Worm (Caenorhabditis elegans): ENCODE results near the gene pqn-74.

pqn-74 gene

ce11 chrIV:13356005-13356404, 24.8 kb upstream of the pqn-74 start:
- no peak for TF ChIP-seq snpc-4 (tag; optimal IDR thresholded peaks at IDR 0.05)
- TF ChIP-seq nhr-11 (tag; optimal IDR thresholded peaks at IDR 0.05) = no peak
- TF ChIP-seq R02D3.7 (tag; optimal IDR thresholded peaks at IDR 0.05) = no peak
- TF ChIP-seq sem-4 (tag; optimal IDR thresholded peaks at IDR 0.05) = no peak
- no peak for TF ChIP-seq nhr-77 (tag; optimal IDR thresholded peaks at IDR 0.05)
- TF ChIP-seq skn-1 (tag; optimal IDR thresholded peaks at IDR 0.05) = no peak
- TF ChIP-seq lin-13 (GFP tag; optimal IDR thresholded peaks at IDR 0.05) = no peak
- TF ChIP-seq lsy-2 (tag; optimal IDR thresholded peaks at IDR 0.05) = no peak
- TF ChIP-seq nhr-10 (tag; optimal IDR thresholded peaks at IDR 0.05) = no peak
- no peak for TF ChIP-seq ztf-1 (GFP tag; conservative IDR thresholded peaks at IDR 0.05)
- TF ChIP-seq lin-39 (tag; optimal IDR thresholded peaks at IDR 0.05) = no peak
- TF ChIP-seq zag-1 (tag; optimal IDR thresholded peaks at IDR 0.05) = no peak
- TF ChIP-seq egl-27 (tag; optimal IDR thresholded peaks at IDR 0.05) = no peak
- TF ChIP-seq mdl-1 (tag; optimal IDR thresholded peaks at IDR 0.05) = no peak
- no peak for TF ChIP-seq C34F6.9 (tag; optimal IDR thresholded peaks at IDR 0.05)
- no peak for TF ChIP-seq ZK546.5 (tag; optimal IDR thresholded peaks at IDR 0.05)
- no peak for TF ChIP-seq elt-3 (tag; optimal IDR thresholded peaks at IDR 0.05)

DNA sequence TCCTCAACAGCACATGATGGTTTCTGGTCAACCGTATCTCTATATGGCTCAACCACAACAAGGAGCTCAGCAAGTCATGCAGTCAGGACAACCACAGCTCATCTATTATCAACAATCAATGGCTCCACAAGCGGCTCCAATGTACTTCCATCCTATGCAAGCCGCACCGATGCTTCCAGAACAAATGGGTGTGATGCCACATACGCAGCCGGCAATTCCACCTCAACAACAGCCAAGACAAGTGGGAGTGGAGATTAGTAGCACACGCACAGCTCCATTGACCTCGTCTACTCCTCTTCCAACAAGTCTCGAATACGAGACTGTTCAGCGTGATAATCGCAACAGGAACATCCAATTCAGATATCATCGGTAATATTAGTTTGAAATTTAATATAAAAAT, 22.8 kb upstream of the pqn-74 start:
- TF ChIP-seq nhr-23 (tag; optimal IDR thresholded peaks at IDR 0.05) (no peak), elt-3 (tag; optimal IDR thresholded peaks at IDR 0.05) (no peak), unc-55 (GFP tag; optimal IDR thresholded peaks at IDR 0.05) (no peak), gmeb-1 (tag; optimal IDR thresholded peaks at IDR 0.05) (no peak), lin-11 (tag; optimal IDR thresholded peaks at IDR 0.05) (no peak), skn-1 (tag; optimal IDR thresholded peaks at IDR 0.05) (no peak), ceh-16 (tag; optimal IDR thresholded peaks at IDR 0.05) (no peak), lsy-2 (tag; optimal IDR thresholded peaks at IDR 0.05) (no peak), crh-2 (tag; optimal IDR thresholded peaks at IDR 0.05) (no peak), blmp-1 (tag; optimal IDR thresholded peaks at IDR 0.05; ENCODE audit: insufficient read depth) (no peak), nhr-129 (tag; optimal IDR thresholded peaks at IDR 0.05) (no peak), ztf-11 (tag; optimal IDR thresholded peaks at IDR 0.05) (no peak), mdl-1 (tag; optimal IDR thresholded peaks at IDR 0.05) (no peak)

ce11 chrIV:13353143-13353773, 22.1 kb upstream of the pqn-74 start, which contains the start of the genes rec-8 and mex-5:
TSS of gene rec-8 (minus strand) at chrIV:13353193.
TSS of gene mex-5 (plus strand) at chrIV:13353723.
- no peak for TF ChIP-seq nhr-11 (tag; optimal IDR thresholded peaks at IDR 0.05)
- TF ChIP-seq unc-55 (GFP tag; optimal IDR thresholded peaks at IDR 0.05) = no peak
- TF ChIP-seq nhr-25 (tag; optimal IDR thresholded peaks at IDR 0.05) = no peak
- no peak for TF ChIP-seq elt-1 (tag; optimal IDR thresholded peaks at IDR 0.05)
- TF ChIP-seq nhr-21 (tag; optimal IDR thresholded peaks at IDR 0.05) = no peak
- TF ChIP-seq nhr-237 (tag; optimal IDR thresholded peaks at IDR 0.05) = no peak
- TF ChIP-seq mbf-1 (tag; optimal IDR thresholded peaks at IDR 0.05) = no peak
- TF ChIP-seq ceh-82 (tag; optimal IDR thresholded peaks at IDR 0.05) = no peak
- TF ChIP-seq mdl-1 (tag; optimal IDR thresholded peaks at IDR 0.05) = no peak
- no peak for TF ChIP-seq nhr-23 (tag; optimal IDR thresholded peaks at IDR 0.05)
- no peak for TF ChIP-seq nhr-10 (tag; optimal IDR thresholded peaks at IDR 0.05)
- no peak for TF ChIP-seq fos-1 (tag; optimal IDR thresholded peaks at IDR 0.05)
- no peak for TF ChIP-seq R02D3.7 (tag; optimal IDR thresholded peaks at IDR 0.05)

- TF ChIP-seq nhr-23 (tag; optimal IDR thresholded peaks at IDR 0.05) = no peak
- no peak for TF ChIP-seq nhr-237 (tag; optimal IDR thresholded peaks at IDR 0.05)
- TF ChIP-seq nhr-11 (tag; optimal IDR thresholded peaks at IDR 0.05) = no peak
- TF ChIP-seq F13H6.1 (tag; optimal IDR thresholded peaks at IDR 0.05) = no peak
- no peak for TF ChIP-seq alr-1 (tag; optimal IDR thresholded peaks at IDR 0.05)
- no peak for TF ChIP-seq Y55F3AM.14 (GFP tag; optimal IDR thresholded peaks at IDR 0.05)
- TF ChIP-seq ceh-82 (tag; optimal IDR thresholded peaks at IDR 0.05) = no peak
- no peak for TF ChIP-seq blmp-1 (tag; optimal IDR thresholded peaks at IDR 0.05; ENCODE audit: insufficient read depth)
- no peak for TF ChIP-seq zag-1 (tag; optimal IDR thresholded peaks at IDR 0.05)
- no peak for TF ChIP-seq ztf-11 (tag; optimal IDR thresholded peaks at IDR 0.05)
- no peak for TF ChIP-seq sma-9 (GFP tag; optimal IDR thresholded peaks at IDR 0.05)
- no peak for TF ChIP-seq sma-9 (tag; optimal IDR thresholded peaks at IDR 0.05)
- TF ChIP-seq nhr-129 (tag; optimal IDR thresholded peaks at IDR 0.05) = no peak
- TF ChIP-seq sem-4 (tag; optimal IDR thresholded peaks at IDR 0.05) = no peak
- no peak for TF ChIP-seq R02D3.7 (tag; optimal IDR thresholded peaks at IDR 0.05)
- TF ChIP-seq nhr-25 (tag; optimal IDR thresholded peaks at IDR 0.05) = no peak
- no peak for TF ChIP-seq C34F6.9 (tag; optimal IDR thresholded peaks at IDR 0.05)
- no peak for TF ChIP-seq dmd-4 (tag; optimal IDR thresholded peaks at IDR 0.05)
Observed at ce11 chrIV:13348592-13348991, 17.4 kb upstream of the pqn-74 start, which contains the start of gene W02A2.12. TSS of gene W02A2.12 (minus strand) at chrIV:13348831.
